Worm (Caenorhabditis elegans) whole organism, early embryonic: ENCODE measurements around the gene pept-2.

ENCODE experiments used
- B0310.2 ChIP-seq: sonication (generic microtip); optimal IDR thresholded peaks from 2 replicates; lab custom pipeline; 2016; ENCODE audit warnings: mild to moderate bottlenecking, missing genetic modification characterization, missing compliant biosample characterization
- F13C5.2 ChIP-seq: sonication (generic microtip); optimal IDR thresholded peaks from 2 replicates; lab custom pipeline; 2017; ENCODE audit warnings: mild to moderate bottlenecking, missing genetic modification characterization, inconsistent platforms, missing compliant biosample characterization
- aly-1 ChIP-seq: sonication (generic microtip); optimal IDR thresholded peaks from 2 replicates; lab custom pipeline; 2016; ENCODE audit warnings: missing genetic modification characterization, missing compliant biosample characterization
- ama-1 ChIP-seq: fragments of 150-350 bp; optimal IDR thresholded peaks from 2 replicates; lab custom pipeline; 2014
- ceh-13 ChIP-seq: fragments of 200-800 bp; sonication (Bioruptor generic); optimal IDR thresholded peaks from 2 replicates; lab custom pipeline; 2018; ENCODE audit warnings: mild to moderate bottlenecking, missing genetic modification characterization, missing compliant biosample characterization
- ceh-36 ChIP-seq: sonication (generic microtip); optimal IDR thresholded peaks from 2 replicates; lab custom pipeline; 2016; ENCODE audit warnings: missing genetic modification characterization, inconsistent platforms, missing compliant biosample characterization
- ets-7 ChIP-seq: sonication (generic microtip); optimal IDR thresholded peaks from 2 replicates; lab custom pipeline; 2016; ENCODE audit warnings: missing genotype, missing genetic modification characterization, missing compliant biosample characterization
- flt-1 ChIP-seq: fragments of 200-800 bp; sonication (Bioruptor generic); IDR thresholded peaks from 2 replicates; pipeline ENCODE4 v1.3.6; 2022; ENCODE audit warnings: missing genetic modification characterization, missing compliant biosample characterization
- hmbx-1 ChIP-seq: sonication (generic microtip); optimal IDR thresholded peaks from 2 replicates; lab custom pipeline; 2016; ENCODE audit warnings: mild to moderate bottlenecking, missing genetic modification characterization, missing compliant biosample characterization
- hmg-4 ChIP-seq: fragments of 200-800 bp; sonication (Bioruptor generic); optimal IDR thresholded peaks from 2 replicates; lab custom pipeline; 2018; ENCODE audit warnings: mild to moderate bottlenecking, missing genetic modification characterization, missing compliant biosample characterization
- hnd-1 ChIP-seq: sonication (generic microtip); optimal IDR thresholded peaks from 2 replicates; lab custom pipeline; 2016; ENCODE audit warnings: missing genetic modification characterization, missing compliant biosample characterization
- pes-1 ChIP-seq: fragments of 200-800 bp; sonication (Bioruptor generic); IDR thresholded peaks from 2 replicates; pipeline ENCODE4 v1.3.6; 2022; ENCODE audit warnings: missing genetic modification reagents, missing genetic modification characterization, missing compliant biosample characterization
- scrt-1 ChIP-seq: fragments of 200-800 bp; sonication (Bioruptor generic); IDR thresholded peaks from 2 replicates; pipeline ENCODE4 v1.3.6; 2022; ENCODE audit warnings: missing genetic modification characterization, missing compliant biosample characterization
- sea-1 ChIP-seq: fragments of 200-800 bp; sonication (Bioruptor generic); conservative IDR thresholded peaks from 2 replicates; pipeline ENCODE4 v1.3.6; 2022; ENCODE audit warnings: missing genetic modification characterization, missing compliant biosample characterization
- tbx-11 ChIP-seq: fragments of 200-800 bp; sonication (Bioruptor generic); IDR thresholded peaks from 2 replicates; pipeline ENCODE4 v1.3.6; 2022; ENCODE audit warnings: missing genetic modification characterization, missing compliant biosample characterization
- tbx-37 ChIP-seq: fragments of 200-800 bp; sonication (Bioruptor generic); conservative IDR thresholded peaks from 2 replicates; pipeline ENCODE4 v1.3.6; 2022; ENCODE audit warnings: missing genetic modification reagents, missing genetic modification characterization, missing compliant biosample characterization
- tra-4 ChIP-seq: sonication (generic microtip); optimal IDR thresholded peaks from 2 replicates; lab custom pipeline; 2017; ENCODE audit warnings: missing genetic modification characterization, missing compliant biosample characterization

The pept-2 gene

DNA sequence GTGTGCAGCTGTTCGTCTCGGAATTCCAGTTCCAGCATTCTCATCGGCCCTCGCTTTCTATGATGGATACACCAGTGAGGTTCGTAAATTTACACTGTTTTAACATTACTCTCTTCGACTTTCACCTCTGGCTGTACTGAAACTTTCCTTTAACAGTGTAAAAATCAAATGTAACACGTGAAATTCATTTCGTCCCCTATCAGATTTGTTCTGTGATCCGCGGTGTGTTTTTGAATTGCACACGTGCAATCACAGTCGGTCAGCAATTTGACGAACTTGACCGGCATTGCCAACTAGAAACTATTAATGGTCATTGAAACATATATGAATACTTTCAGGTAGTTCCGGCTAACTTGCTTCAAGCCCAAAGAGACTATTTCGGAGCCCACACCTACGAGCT lies 13.4 kb upstream of the pept-2 start:
- TF ChIP-seq ceh-13 (GFP tag; lab: Kevin White, UChicago) (no peak), hmg-4 (GFP tag; lab: Kevin White, UChicago) (no peak), sea-1 (GFP tag; lab: Robert Waterston, UW) (no peak), scrt-1 (GFP tag; lab: Robert Waterston, UW) (no peak), ets-7 (tag; lab: Kevin White, UChicago) (no peak), tbx-37 (GFP tag; lab: Robert Waterston, UW) (no peak), aly-1 (tag; lab: Kevin White, UChicago) (no peak), tra-4 (tag; lab: Kevin White, UChicago) (no peak), tbx-11 (no peak), ceh-36 (tag; lab: Kevin White, UChicago) (no peak), hnd-1 (tag; lab: Kevin White, UChicago) (no peak), pes-1 (GFP tag; lab: Robert Waterston, UW) (no peak), F13C5.2 (no peak), hmbx-1 (tag; lab: Kevin White, UChicago) (no peak), B0310.2 (tag; lab: Kevin White, UChicago) (no peak), flt-1 (no peak), ama-1 (no peak)

DNA sequence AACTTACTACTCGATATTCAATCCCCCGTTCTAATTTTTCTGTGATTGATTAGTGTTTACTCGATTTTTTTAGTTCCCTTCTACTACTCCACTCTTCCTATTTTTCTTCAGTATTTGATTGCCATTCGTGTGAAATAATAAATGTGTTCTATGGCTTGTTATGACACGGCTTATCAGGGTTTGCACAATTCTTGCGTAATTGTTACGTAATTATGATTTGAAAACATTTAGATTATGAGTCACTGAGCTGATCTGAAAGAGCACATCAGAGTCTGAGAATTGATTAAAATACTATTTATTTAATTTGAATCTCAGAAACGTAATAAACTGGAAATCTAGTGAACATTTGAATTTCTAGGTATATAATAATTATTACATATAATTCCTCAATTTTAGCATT lies 12.9 kb upstream of the pept-2 start:
- TF ChIP-seq hnd-1 (tag; lab: Kevin White, UChicago), result no peak
- no peak for TF ChIP-seq hmg-4 (GFP tag; lab: Kevin White, UChicago)
- no peak for TF ChIP-seq F13C5.2
- no peak for TF ChIP-seq pes-1 (GFP tag; lab: Robert Waterston, UW)
- TF ChIP-seq ceh-13 (GFP tag; lab: Kevin White, UChicago), result no peak
- TF ChIP-seq B0310.2 (tag; lab: Kevin White, UChicago), result no peak
- no peak for TF ChIP-seq aly-1 (tag; lab: Kevin White, UChicago)
- no peak for TF ChIP-seq hmbx-1 (tag; lab: Kevin White, UChicago)
- no peak for TF ChIP-seq ets-7 (tag; lab: Kevin White, UChicago)
- TF ChIP-seq flt-1, result no peak
- no peak for TF ChIP-seq sea-1 (GFP tag; lab: Robert Waterston, UW)
- no peak for TF ChIP-seq tbx-37 (GFP tag; lab: Robert Waterston, UW)
- no peak for TF ChIP-seq scrt-1 (GFP tag; lab: Robert Waterston, UW)
- TF ChIP-seq ceh-36 (tag; lab: Kevin White, UChicago), result no peak
- TF ChIP-seq tbx-11, result no peak
- no peak for TF ChIP-seq ama-1
- TF ChIP-seq tra-4 (tag; lab: Kevin White, UChicago), result no peak

DNA sequence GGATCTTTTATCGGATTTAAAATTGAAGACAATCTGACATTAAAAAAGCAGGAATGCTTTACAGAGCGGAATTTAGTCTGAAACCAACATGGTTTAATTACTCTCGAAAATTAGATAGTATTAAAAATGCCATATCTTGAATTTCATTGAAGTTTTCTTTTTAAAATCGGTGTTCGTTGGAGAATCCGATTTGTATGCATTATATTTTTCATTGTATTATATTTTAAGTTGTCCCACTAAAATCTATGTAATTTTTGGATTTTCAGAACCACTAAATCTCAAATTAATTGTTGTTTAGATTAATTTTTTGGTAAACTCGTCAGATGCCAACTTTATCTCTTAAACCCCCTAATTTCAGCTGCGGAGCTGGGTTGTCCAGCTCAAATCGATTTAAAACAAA lies 11.9 kb upstream of the pept-2 start:
- TF ChIP-seq F13C5.2, result no peak
- no peak for TF ChIP-seq hmg-4 (GFP tag; lab: Kevin White, UChicago)
- TF ChIP-seq hnd-1 (tag; lab: Kevin White, UChicago), result no peak
- no peak for TF ChIP-seq flt-1
- no peak for TF ChIP-seq tra-4 (tag; lab: Kevin White, UChicago)
- no peak for TF ChIP-seq hmbx-1 (tag; lab: Kevin White, UChicago)
- no peak for TF ChIP-seq ceh-36 (tag; lab: Kevin White, UChicago)
- no peak for TF ChIP-seq tbx-37 (GFP tag; lab: Robert Waterston, UW)
- no peak for TF ChIP-seq ets-7 (tag; lab: Kevin White, UChicago)
- TF ChIP-seq pes-1 (GFP tag; lab: Robert Waterston, UW), result no peak
- no peak for TF ChIP-seq tbx-11
- no peak for TF ChIP-seq aly-1 (tag; lab: Kevin White, UChicago)
- no peak for TF ChIP-seq B0310.2 (tag; lab: Kevin White, UChicago)
- no peak for TF ChIP-seq ama-1
- no peak for TF ChIP-seq ceh-13 (GFP tag; lab: Kevin White, UChicago)
- no peak for TF ChIP-seq sea-1 (GFP tag; lab: Robert Waterston, UW)
- no peak for TF ChIP-seq scrt-1 (GFP tag; lab: Robert Waterston, UW)

DNA sequence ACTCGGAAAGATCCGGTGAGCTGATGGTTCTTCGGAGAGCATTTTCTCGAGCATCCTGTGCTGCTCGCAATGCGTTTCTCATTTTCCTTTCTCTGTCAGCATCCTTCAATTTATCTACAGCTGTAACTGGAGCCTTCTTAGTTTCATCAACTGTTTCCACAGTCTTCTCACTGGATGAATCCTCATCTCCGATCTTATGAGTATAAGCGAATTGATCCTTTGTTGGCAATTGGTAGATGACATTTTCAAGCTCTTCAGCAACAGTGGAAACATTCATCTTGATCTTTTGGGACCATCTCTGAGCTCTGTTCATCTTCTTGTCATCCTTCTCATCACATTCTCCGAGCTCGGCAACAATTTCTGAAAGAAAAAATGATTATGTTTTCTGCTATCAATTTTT lies 11.1 kb upstream of the pept-2 start:
- TF ChIP-seq scrt-1 (GFP tag; lab: Robert Waterston, UW) (no peak), ets-7 (tag; lab: Kevin White, UChicago) (no peak), hmg-4 (GFP tag; lab: Kevin White, UChicago) (no peak)

DNA sequence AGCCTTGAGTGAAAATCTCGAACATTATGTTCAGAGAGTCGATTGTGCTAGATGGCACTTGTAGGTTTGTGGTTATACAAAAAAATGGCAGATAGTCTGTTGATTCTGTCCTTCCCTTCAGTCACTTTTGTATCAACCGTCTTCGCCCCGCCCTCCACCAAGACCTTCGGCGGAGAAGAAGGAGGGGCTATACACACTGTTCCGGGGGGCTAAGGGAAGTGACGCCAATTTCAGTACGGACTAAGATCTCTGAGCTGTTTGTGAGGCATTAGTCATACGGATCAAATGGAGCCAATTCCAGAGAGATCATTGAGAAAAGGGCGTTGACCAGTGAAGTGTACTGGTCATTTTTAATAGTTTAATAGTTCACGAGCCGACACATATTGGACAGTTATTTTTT lies 9.9 kb upstream of the pept-2 start, which contains the start of gene swt-3:
Gene swt-3 (minus strand): TSS at position 101 of the 400 bp plus-strand sequence.
- TF ChIP-seq F13C5.2 (no peak), hmg-4 (GFP tag; lab: Kevin White, UChicago) (no peak), ama-1 (no peak), ceh-13 (GFP tag; lab: Kevin White, UChicago) (no peak), aly-1 (tag; lab: Kevin White, UChicago) (no peak)

DNA sequence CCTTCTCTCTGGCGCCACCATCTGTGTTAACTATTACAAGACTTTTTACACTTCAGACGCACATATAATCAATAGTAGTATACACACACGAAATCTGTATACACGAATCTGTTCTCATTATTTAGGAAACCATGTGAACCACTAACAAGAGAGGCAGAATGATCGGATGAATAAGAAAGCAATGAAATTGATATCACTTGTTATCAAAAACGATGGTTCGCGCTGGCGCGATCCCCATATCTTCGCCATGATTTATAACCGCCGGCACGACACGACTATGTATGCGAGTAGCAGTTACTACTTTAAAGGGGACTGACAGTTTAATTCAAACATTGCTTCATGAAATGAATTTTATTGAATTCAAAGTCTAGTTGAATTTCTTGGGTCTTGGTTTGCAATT lies 9.1 kb upstream of the pept-2 start:
- TF ChIP-seq hmg-4 (GFP tag; lab: Kevin White, UChicago), result no peak
- TF ChIP-seq aly-1 (tag; lab: Kevin White, UChicago), result no peak
- no peak for TF ChIP-seq scrt-1 (GFP tag; lab: Robert Waterston, UW)
- no peak for TF ChIP-seq tbx-11
- no peak for TF ChIP-seq B0310.2 (tag; lab: Kevin White, UChicago)
- no peak for TF ChIP-seq flt-1
- TF ChIP-seq hnd-1 (tag; lab: Kevin White, UChicago), result no peak
- no peak for TF ChIP-seq tbx-37 (GFP tag; lab: Robert Waterston, UW)
- no peak for TF ChIP-seq ceh-36 (tag; lab: Kevin White, UChicago)
- TF ChIP-seq hmbx-1 (tag; lab: Kevin White, UChicago), result no peak
- no peak for TF ChIP-seq pes-1 (GFP tag; lab: Robert Waterston, UW)
- no peak for TF ChIP-seq tra-4 (tag; lab: Kevin White, UChicago)
- TF ChIP-seq F13C5.2, result no peak

DNA sequence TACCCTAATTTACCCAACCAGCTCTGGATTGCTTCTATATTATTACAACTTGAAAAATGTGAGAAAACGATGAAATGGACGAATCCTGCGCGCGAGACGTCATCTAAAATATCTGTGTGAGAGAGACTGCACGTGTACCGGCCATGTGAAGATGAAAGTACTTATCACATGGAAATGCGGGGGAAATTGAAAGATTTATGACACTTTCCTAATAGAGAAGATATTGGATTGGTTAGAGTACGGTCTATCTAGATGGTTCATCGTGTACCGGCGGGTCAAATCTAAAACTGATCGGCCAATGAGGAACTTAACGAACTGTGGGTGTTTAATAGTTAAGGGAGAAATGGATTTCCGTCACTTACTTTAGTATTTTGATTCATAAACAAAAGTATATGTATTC lies 8.4 kb upstream of the pept-2 start:
- no peak for TF ChIP-seq F13C5.2
- no peak for TF ChIP-seq B0310.2 (tag; lab: Kevin White, UChicago)

DNA sequence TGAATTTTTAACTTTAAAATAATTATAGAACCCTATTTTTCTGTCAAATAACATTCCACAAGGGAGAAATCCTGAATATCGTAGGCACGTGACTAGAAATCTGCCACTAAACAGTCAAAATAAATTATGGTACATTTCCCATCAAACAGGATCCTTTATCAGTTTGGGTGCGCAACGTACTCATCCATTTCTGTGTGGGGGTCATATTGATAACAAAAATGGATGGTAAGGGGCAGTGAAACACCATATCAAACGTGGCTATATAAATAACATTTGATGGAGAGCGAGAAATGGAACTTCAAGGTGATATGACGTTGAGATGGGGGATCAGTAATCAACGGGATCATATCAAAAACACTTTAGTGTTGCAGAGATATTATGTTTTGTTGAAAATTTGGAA lies 6.4 kb upstream of the pept-2 start:
- TF ChIP-seq hnd-1 (tag; lab: Kevin White, UChicago) (no peak), flt-1 (no peak), pes-1 (GFP tag; lab: Robert Waterston, UW) (no peak), tbx-37 (GFP tag; lab: Robert Waterston, UW) (no peak), tra-4 (tag; lab: Kevin White, UChicago) (no peak), aly-1 (tag; lab: Kevin White, UChicago) (no peak), tbx-11 (no peak), sea-1 (GFP tag; lab: Robert Waterston, UW) (no peak), hmg-4 (GFP tag; lab: Kevin White, UChicago) (no peak), hmbx-1 (tag; lab: Kevin White, UChicago) (no peak), ama-1 (no peak), F13C5.2 (no peak), scrt-1 (GFP tag; lab: Robert Waterston, UW) (no peak), ets-7 (tag; lab: Kevin White, UChicago) (no peak), ceh-36 (tag; lab: Kevin White, UChicago) (no peak)
